Worm (Caenorhabditis elegans) whole organism, young adult: ENCODE results near the gene srbc-82.

Source experiments
- B0019.2 ChIP-seq: fragments of 200-800 bp; sonication (Bioruptor generic); conservative IDR thresholded peaks from 2 replicates; pipeline ENCODE4 v1.3.6; 2022; ENCODE audit warnings: missing genetic modification reagents, missing genetic modification characterization, missing compliant biosample characterization
- B0035.1 ChIP-seq: sonication (generic microtip); optimal IDR thresholded peaks from 2 replicates; lab custom pipeline; 2016; ENCODE audit warnings: missing genetic modification characterization, mild to moderate bottlenecking, missing compliant biosample characterization, missing genotype, missing genetic modification reagents
- B0336.3 ChIP-seq: fragments of 200-800 bp; sonication (Bioruptor generic); IDR thresholded peaks from 2 replicates; pipeline ENCODE4 v1.3.6; 2022; ENCODE audit warnings: missing genetic modification characterization, missing compliant biosample characterization
- C17E4.6 ChIP-seq: fragments of 200-800 bp; sonication (Bioruptor generic); IDR thresholded peaks from 2 replicates; pipeline ENCODE4 v1.3.6; 2022; ENCODE audit warnings: missing genetic modification reagents, missing genetic modification characterization, missing compliant biosample characterization
- D2030.7 ChIP-seq: fragments of 200-800 bp; sonication (Bioruptor generic); IDR thresholded peaks from 2 replicates; pipeline ENCODE4 v1.3.6; 2022; ENCODE audit warnings: missing genetic modification reagents, missing genetic modification characterization, missing compliant biosample characterization
- F39B2.1 ChIP-seq: fragments of 200-800 bp; sonication (Bioruptor generic); IDR thresholded peaks from 2 replicates; pipeline ENCODE4 v1.3.6; 2022; ENCODE audit warnings: missing genetic modification reagents, missing genetic modification characterization, missing compliant biosample characterization
- F49E8.2 ChIP-seq: sonication (generic microtip); optimal IDR thresholded peaks from 3 replicates; lab custom pipeline; 2017; ENCODE audit warnings: missing genetic modification characterization, mild to moderate bottlenecking, missing compliant biosample characterization, antibody characterized with exemption, moderate library complexity; ENCODE audit not compliant: insufficient read depth
- F55B11.4 ChIP-seq: sonication (generic microtip); optimal IDR thresholded peaks from 2 replicates; lab custom pipeline; 2016; ENCODE audit warnings: missing compliant biosample characterization, missing genetic modification characterization, borderline replicate concordance; ENCODE audit not compliant: insufficient read depth
- K11D2.4 ChIP-seq: fragments of 200-800 bp; sonication (Bioruptor generic); IDR thresholded peaks from 2 replicates; pipeline ENCODE4 v1.3.6; 2022; ENCODE audit warnings: missing genetic modification reagents, missing genetic modification characterization, missing compliant biosample characterization
- T07F8.4 ChIP-seq: sonication (generic microtip); optimal IDR thresholded peaks from 2 replicates; lab custom pipeline; 2016; ENCODE audit warnings: mild to moderate bottlenecking, missing genetic modification characterization, moderate library complexity, missing compliant biosample characterization
- Y67H2A.10 ChIP-seq: fragments of 200-800 bp; sonication (Bioruptor generic); conservative IDR thresholded peaks from 2 replicates; pipeline ENCODE4 v1.3.6; 2022; ENCODE audit warnings: missing genetic modification reagents, missing genetic modification characterization, missing compliant biosample characterization
- ZK185.1 ChIP-seq: sonication (generic microtip); optimal IDR thresholded peaks from 2 replicates; lab custom pipeline; 2016; ENCODE audit warnings: mild to moderate bottlenecking, missing genetic modification characterization, missing compliant biosample characterization; ENCODE audit not compliant: poor library complexity, severe bottlenecking
- ama-1 ChIP-seq, 3 experiments: fragments of 150-350 bp in 1 of 3; sonication (generic microtip) in 2 of 3; optimal IDR thresholded peaks; 2 replicates each; lab custom pipeline; 2014 to 2018; ENCODE audit warnings: missing biosample characterization in 2 of 3, missing genetic modification characterization in 2 of 3, missing genetic modification reagents in 2 of 3
- aptf-3 ChIP-seq: fragments of 200-800 bp; sonication (Bioruptor generic); IDR thresholded peaks from 2 replicates; pipeline ENCODE4 v1.3.6; 2022; ENCODE audit warnings: missing genetic modification characterization, missing compliant biosample characterization
- bed-1 ChIP-seq: fragments of 200-800 bp; sonication (Bioruptor generic); IDR thresholded peaks from 2 replicates; pipeline ENCODE4 v1.3.6; 2022; ENCODE audit warnings: missing genetic modification reagents, missing genetic modification characterization, missing compliant biosample characterization
- ccch-3 ChIP-seq: fragments of 200-800 bp; sonication (Bioruptor generic); optimal IDR thresholded peaks from 2 replicates; lab custom pipeline; 2018; ENCODE audit warnings: mild to moderate bottlenecking, missing genetic modification characterization, missing compliant biosample characterization
- cebp-2 ChIP-seq: fragments of 200-800 bp; sonication (Bioruptor generic); IDR thresholded peaks from 2 replicates; pipeline ENCODE4 v1.3.6; 2022; ENCODE audit warnings: missing genetic modification characterization, missing compliant biosample characterization
- ceh-58 ChIP-seq: fragments of 200-800 bp; sonication (Bioruptor generic); IDR thresholded peaks from 2 replicates; pipeline ENCODE4 v1.3.6; 2022; ENCODE audit warnings: missing genetic modification characterization, missing compliant biosample characterization
- dox-1 ChIP-seq: fragments of 200-800 bp; sonication (Bioruptor generic); IDR thresholded peaks from 2 replicates; pipeline ENCODE4 v1.3.6; 2022; ENCODE audit warnings: missing genetic modification reagents, missing genetic modification characterization, missing compliant biosample characterization
- dpff-1 ChIP-seq: sonication (generic microtip); optimal IDR thresholded peaks from 2 replicates; lab custom pipeline; 2017; ENCODE audit warnings: mild to moderate bottlenecking, missing genetic modification characterization, missing compliant biosample characterization
- egl-18 ChIP-seq: fragments of 200-800 bp; sonication (Bioruptor generic); IDR thresholded peaks from 2 replicates; pipeline ENCODE4 v1.3.6; 2022; ENCODE audit warnings: missing genetic modification reagents, missing genetic modification characterization, missing compliant biosample characterization
- egl-44 ChIP-seq: fragments of 200-800 bp; sonication (Bioruptor generic); IDR thresholded peaks from 2 replicates; pipeline ENCODE4 v1.3.6; 2022; ENCODE audit warnings: missing genetic modification reagents, missing genetic modification characterization, missing compliant biosample characterization
- ekl-4 ChIP-seq: fragments of 200-800 bp; sonication (Bioruptor generic); IDR thresholded peaks from 2 replicates; pipeline ENCODE4 v1.3.6; 2022; ENCODE audit warnings: missing genetic modification reagents, missing genetic modification characterization, missing compliant biosample characterization
- gei-17 ChIP-seq: fragments of 200-800 bp; sonication (Bioruptor generic); optimal IDR thresholded peaks from 2 replicates; lab custom pipeline; 2018; ENCODE audit warnings: mild to moderate bottlenecking, missing genetic modification characterization, missing compliant biosample characterization
- him-1 ChIP-seq: sonication (generic microtip); optimal IDR thresholded peaks from 2 replicates; lab custom pipeline; 2016; ENCODE audit warnings: missing genotype, missing genetic modification reagents, missing genetic modification characterization, missing compliant biosample characterization
- hlh-12 ChIP-seq: sonication (generic microtip); optimal IDR thresholded peaks from 2 replicates; lab custom pipeline; 2016; ENCODE audit warnings: missing genetic modification characterization, missing compliant biosample characterization
- hlh-26 ChIP-seq: fragments of 200-800 bp; sonication (Bioruptor generic); conservative IDR thresholded peaks from 2 replicates; pipeline ENCODE4 v1.3.6; 2022; ENCODE audit warnings: missing genetic modification reagents, missing genetic modification characterization, missing compliant biosample characterization
- hmg-1.2 ChIP-seq: fragments of 200-800 bp; sonication (Bioruptor generic); IDR thresholded peaks from 2 replicates; pipeline ENCODE4 v1.3.6; 2022; ENCODE audit warnings: missing genetic modification reagents, missing genetic modification characterization, missing compliant biosample characterization
- lag-1 ChIP-seq: fragments of 200-800 bp; sonication (Bioruptor generic); IDR thresholded peaks from 2 replicates; pipeline ENCODE4 v1.3.6; 2022; ENCODE audit warnings: missing genetic modification reagents, missing genetic modification characterization, missing compliant biosample characterization
- let-526 ChIP-seq: fragments of 200-800 bp; sonication (Bioruptor generic); IDR thresholded peaks from 2 replicates; pipeline ENCODE4 v1.3.6; 2022; ENCODE audit warnings: missing genetic modification reagents, missing genetic modification characterization, missing compliant biosample characterization
- lin-40 ChIP-seq: sonication (generic microtip); optimal IDR thresholded peaks from 2 replicates; lab custom pipeline; 2016; ENCODE audit warnings: missing genetic modification characterization, mild to moderate bottlenecking, missing compliant biosample characterization, missing genotype, missing genetic modification reagents
- madf-3 ChIP-seq: fragments of 200-800 bp; sonication (Bioruptor generic); IDR thresholded peaks from 2 replicates; pipeline ENCODE4 v1.3.6; 2022; ENCODE audit warnings: missing genetic modification reagents, missing genetic modification characterization, missing compliant biosample characterization
- mel-28 ChIP-seq: sonication (generic microtip); optimal IDR thresholded peaks from 2 replicates; lab custom pipeline; 2016; ENCODE audit warnings: borderline replicate concordance, mild to moderate bottlenecking, missing genetic modification characterization, missing compliant biosample characterization
- nhr-179 ChIP-seq: sonication (generic microtip); optimal IDR thresholded peaks from 2 replicates; lab custom pipeline; 2016; ENCODE audit warnings: mild to moderate bottlenecking, missing genetic modification characterization, missing compliant biosample characterization
- nhr-80 ChIP-seq: sonication (generic microtip); optimal IDR thresholded peaks from 2 replicates; lab custom pipeline; 2016; ENCODE audit warnings: missing genetic modification characterization, missing compliant biosample characterization
- pbrm-1 ChIP-seq: fragments of 200-800 bp; sonication (Bioruptor generic); IDR thresholded peaks from 2 replicates; pipeline ENCODE4 v1.3.6; 2022; ENCODE audit warnings: missing genetic modification reagents, missing genetic modification characterization, missing compliant biosample characterization
- rcor-1 ChIP-seq: fragments of 200-800 bp; sonication (Bioruptor generic); IDR thresholded peaks from 2 replicates; pipeline ENCODE4 v1.3.6; 2022; ENCODE audit warnings: missing genetic modification reagents, missing genetic modification characterization, missing compliant biosample characterization
- sdz-38 ChIP-seq: sonication (generic microtip); optimal IDR thresholded peaks from 2 replicates; lab custom pipeline; 2016; ENCODE audit warnings: missing genotype, missing genetic modification characterization, missing compliant biosample characterization
- somi-1 ChIP-seq: fragments of 200-800 bp; sonication (Bioruptor generic); optimal IDR thresholded peaks from 2 replicates; lab custom pipeline; 2018; ENCODE audit warnings: mild to moderate bottlenecking, missing genetic modification characterization, missing compliant biosample characterization
- tbx-9 ChIP-seq: sonication (generic microtip); optimal IDR thresholded peaks from 2 replicates; lab custom pipeline; 2016; ENCODE audit warnings: borderline replicate concordance, missing genetic modification characterization, inconsistent platforms, missing compliant biosample characterization
- unc-130 ChIP-seq: sonication (generic microtip); optimal IDR thresholded peaks from 2 replicates; lab custom pipeline; 2016; ENCODE audit warnings: missing genetic modification reagents, missing genetic modification characterization, missing compliant biosample characterization
- unc-62 ChIP-seq: fragments of 150-350 bp; optimal IDR thresholded peaks from 2 replicates; lab custom pipeline; 2014; ENCODE audit warnings: missing biosample characterization, missing genetic modification reagents, missing genetic modification characterization
- xnd-1 ChIP-seq: sonication (generic microtip); optimal IDR thresholded peaks from 2 replicates; lab custom pipeline; 2016; ENCODE audit warnings: missing genotype, missing genetic modification reagents, missing genetic modification characterization, missing compliant biosample characterization
- zim-3 ChIP-seq: sonication (generic microtip); optimal IDR thresholded peaks from 2 replicates; lab custom pipeline; 2017; ENCODE audit warnings: mild to moderate bottlenecking, missing genetic modification characterization, moderate library complexity, missing compliant biosample characterization
- ztf-18 ChIP-seq: sonication (generic microtip); optimal IDR thresholded peaks from 2 replicates; lab custom pipeline; 2016; ENCODE audit warnings: missing genotype, mild to moderate bottlenecking, missing genetic modification characterization, missing compliant biosample characterization
- ztf-22 ChIP-seq: fragments of 200-800 bp; sonication (Bioruptor generic); optimal IDR thresholded peaks from 2 replicates; lab custom pipeline; 2018; ENCODE audit warnings: mild to moderate bottlenecking, missing genetic modification characterization, moderate library complexity, missing compliant biosample characterization
- ztf-28 ChIP-seq: fragments of 200-800 bp; sonication (Bioruptor generic); IDR thresholded peaks from 2 replicates; pipeline ENCODE4 v1.3.6; 2022; ENCODE audit warnings: missing genetic modification reagents, missing genetic modification characterization, missing compliant biosample characterization
- ztf-3 ChIP-seq: fragments of 200-800 bp; sonication (Bioruptor generic); optimal IDR thresholded peaks from 2 replicates; lab custom pipeline; 2018; ENCODE audit warnings: mild to moderate bottlenecking, missing genetic modification characterization, missing compliant biosample characterization
- ztf-6 ChIP-seq: fragments of 200-800 bp; sonication (Bioruptor generic); IDR thresholded peaks from 2 replicates; pipeline ENCODE4 v1.3.6; 2022; ENCODE audit warnings: missing genetic modification reagents, missing genetic modification characterization, missing compliant biosample characterization

srbc-82 gene

DNA sequence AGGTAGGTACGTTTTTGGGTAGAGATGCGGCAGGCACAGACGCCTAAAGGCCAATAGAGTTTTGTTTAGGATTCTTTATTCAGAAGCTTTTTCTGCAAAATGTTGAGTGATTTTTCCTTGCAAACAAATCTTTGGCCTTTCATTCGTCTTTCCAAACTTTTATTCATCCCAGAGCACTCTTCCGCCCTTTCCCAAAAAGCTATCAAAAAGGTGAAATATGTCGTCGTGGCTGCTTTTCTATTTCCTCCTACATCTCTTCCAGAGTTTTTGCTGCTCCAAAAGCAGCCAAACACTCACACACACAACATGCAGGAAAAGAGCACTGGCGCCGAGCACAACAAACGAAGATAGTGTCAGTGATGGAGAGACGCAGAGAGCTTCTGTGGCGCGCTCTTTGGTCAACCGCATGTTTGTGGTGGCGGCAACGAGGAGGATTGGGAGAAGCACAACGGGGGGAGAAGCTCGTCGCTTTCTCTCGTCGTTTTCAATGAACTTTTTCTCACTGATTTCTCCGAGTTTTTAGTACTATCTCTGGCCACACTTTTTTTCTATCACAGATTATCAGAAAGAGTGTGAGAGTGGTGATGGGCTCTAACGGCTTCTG lies 50.5 kb downstream of the srbc-82 start (continued):
- no peak for TF ChIP-seq T07F8.4
- TF ChIP-seq unc-130: no peak
- TF ChIP-seq him-1: no peak
- no peak for TF ChIP-seq K11D2.4 (GFP tag; lab: Robert Waterston, UW)
- TF ChIP-seq cebp-2 (GFP tag; lab: Robert Waterston, UW): no peak
- TF ChIP-seq ama-1 (optimal IDR thresholded peaks at IDR 0.05; lab: Kevin White, UChicago): no peak
- no peak for TF ChIP-seq ama-1 (GFP tag; optimal IDR thresholded peaks at IDR 0.05; lab: Kevin White, UChicago)
- no peak for TF ChIP-seq D2030.7 (GFP tag; lab: Robert Waterston, UW)
- no peak for TF ChIP-seq dpff-1 (tag; lab: Kevin White, UChicago)
- no peak for TF ChIP-seq F49E8.2 (tag; lab: Kevin White, UChicago)
- TF ChIP-seq B0035.1 (tag; lab: Kevin White, UChicago): no peak
- no peak for TF ChIP-seq ceh-58 (GFP tag; lab: Robert Waterston, UW)
- no peak for TF ChIP-seq mel-28 (tag; lab: Kevin White, UChicago)
- TF ChIP-seq tbx-9 (tag; lab: Kevin White, UChicago): no peak
- TF ChIP-seq ztf-28: no peak
- no peak for TF ChIP-seq ZK185.1
- no peak for TF ChIP-seq pbrm-1 (GFP tag; lab: Robert Waterston, UW)
- TF ChIP-seq B0019.2 (GFP tag; lab: Robert Waterston, UW): no peak
- no peak for TF ChIP-seq ccch-3 (GFP tag; lab: Kevin White, UChicago)
- TF ChIP-seq ekl-4 (GFP tag; lab: Robert Waterston, UW): no peak
- no peak for TF ChIP-seq zim-3 (tag; lab: Kevin White, UChicago)
- no peak for TF ChIP-seq madf-3 (GFP tag; lab: Robert Waterston, UW)
- TF ChIP-seq ztf-3 (GFP tag; lab: Kevin White, UChicago): no peak
- TF ChIP-seq gei-17: peak; percentile 12
- TF ChIP-seq bed-1 (GFP tag; lab: Robert Waterston, UW): no peak
- no peak for TF ChIP-seq ztf-6
- no peak for TF ChIP-seq aptf-3
- TF ChIP-seq nhr-179 (tag; lab: Kevin White, UChicago): no peak
- TF ChIP-seq egl-44 (GFP tag; lab: Robert Waterston, UW): no peak
- TF ChIP-seq dox-1 (GFP tag; lab: Robert Waterston, UW): peak; percentile 42; the same call in 1 of the 2 replicates
- peak; percentile 89 for TF ChIP-seq nhr-80 (tag; lab: Kevin White, UChicago)
- TF ChIP-seq hlh-12: no peak
- peak; percentile 63; the same call in 1 of the 2 replicates for TF ChIP-seq let-526 (GFP tag; lab: Robert Waterston, UW)
- no peak for TF ChIP-seq C17E4.6 (GFP tag; lab: Robert Waterston, UW)
- TF ChIP-seq egl-18 (GFP tag; lab: Robert Waterston, UW): no peak
- no peak for TF ChIP-seq somi-1 (GFP tag; lab: Kevin White, UChicago)
- TF ChIP-seq lag-1 (GFP tag; lab: Robert Waterston, UW): no peak
- TF ChIP-seq xnd-1: no peak
- no peak for TF ChIP-seq unc-62 (GFP tag; lab: Kevin White, UChicago)
- peak; percentile 77 for TF ChIP-seq hmg-1.2 (GFP tag; lab: Robert Waterston, UW)
- TF ChIP-seq Y67H2A.10: no peak
- no peak for TF ChIP-seq F55B11.4
- TF ChIP-seq ztf-22 (GFP tag; lab: Kevin White, UChicago): no peak
- TF ChIP-seq B0336.3 (GFP tag; lab: Robert Waterston, UW): peak; percentile 47; the same call in 1 of the 2 replicates
- no peak for TF ChIP-seq lin-40 (tag; lab: Kevin White, UChicago)
- TF ChIP-seq sdz-38 (tag; lab: Kevin White, UChicago): no peak
- no peak for TF ChIP-seq F39B2.1
- TF ChIP-seq rcor-1 (GFP tag; lab: Robert Waterston, UW): no peak
- no peak for TF ChIP-seq hlh-26 (GFP tag; lab: Robert Waterston, UW)
- TF ChIP-seq ztf-18 (tag; lab: Kevin White, UChicago): no peak
